Fruit fly (Drosophila melanogaster) whole organism, embryonic: Measurements from ENCODE around the gene ArfGAP1.

Experiments used
- B-H2 ChIP-seq: fragments of 200-800 bp; sonication (Bioruptor generic); optimal IDR thresholded peaks from 2 replicates; lab custom pipeline; 2018; ENCODE audit warnings: missing biosample characterization, mild to moderate bottlenecking, missing genetic modification characterization
- Bgb ChIP-seq: fragments of 200-800 bp; sonication (Bioruptor generic); IDR thresholded peaks from 2 replicates; pipeline ENCODE4 v1.3.6; 2022; ENCODE audit warnings: missing biosample characterization, missing genetic modification characterization; ENCODE audit not compliant: partially characterized antibody
- CG11723 ChIP-seq: fragments of 200-800 bp; sonication (Bioruptor generic); optimal IDR thresholded peaks from 2 replicates; lab custom pipeline; 2017; ENCODE audit warnings: missing biosample characterization, mild to moderate bottlenecking, missing genetic modification characterization
- CG12104 ChIP-seq: fragments of 200-800 bp; sonication (Bioruptor generic); optimal IDR thresholded peaks from 3 replicates; lab custom pipeline; 2016; ENCODE audit warnings: missing biosample characterization, missing genetic modification characterization
- CG15479 ChIP-seq: fragments of 200-800 bp; sonication (Bioruptor generic); optimal IDR thresholded peaks from 3 replicates; lab custom pipeline; 2019; ENCODE audit warnings: missing biosample characterization, mild to moderate bottlenecking, missing genetic modification characterization, moderate library complexity
- CG1602 ChIP-seq: fragments of 200-800 bp; sonication (Bioruptor generic); optimal IDR thresholded peaks from 3 replicates; lab custom pipeline; 2016; ENCODE audit warnings: missing biosample characterization, missing genetic modification characterization
- CG18599 ChIP-seq: fragments of 200-800 bp; sonication (Bioruptor generic); optimal IDR thresholded peaks from 3 replicates; lab custom pipeline; 2017; ENCODE audit warnings: missing biosample characterization, missing genetic modification characterization, mild to moderate bottlenecking, moderate library complexity, missing genetic modification reagents
- CG2129 ChIP-seq: fragments of 200-800 bp; sonication (Bioruptor generic); IDR thresholded peaks from 2 replicates; pipeline ENCODE4 v1.3.6; 2022; ENCODE audit warnings: missing biosample characterization, missing genetic modification characterization; ENCODE audit not compliant: partially characterized antibody
- CG2875 ChIP-seq: fragments of 200-800 bp; sonication (Bioruptor generic); optimal IDR thresholded peaks from 2 replicates; lab custom pipeline; 2017; ENCODE audit warnings: missing biosample characterization, mild to moderate bottlenecking, missing genetic modification characterization, missing genetic modification reagents
- CG31365 ChIP-seq: fragments of 200-800 bp; sonication (Bioruptor generic); optimal IDR thresholded peaks from 2 replicates; lab custom pipeline; 2018; ENCODE audit warnings: missing biosample characterization, mild to moderate bottlenecking, missing genetic modification characterization
- CG34422 ChIP-seq: fragments of 200-800 bp; sonication (Bioruptor generic); IDR thresholded peaks from 3 replicates; pipeline ENCODE4 v1.3.6; 2022; ENCODE audit warnings: missing biosample characterization, missing genetic modification characterization
- CG4424 ChIP-seq: fragments of 200-800 bp; sonication (Bioruptor generic); optimal IDR thresholded peaks from 3 replicates; lab custom pipeline; 2016; ENCODE audit warnings: missing biosample characterization, missing genetic modification characterization
- CG4707 ChIP-seq: fragments of 200-800 bp; sonication (Bioruptor generic); optimal IDR thresholded peaks from 2 replicates; lab custom pipeline; 2018; ENCODE audit warnings: missing biosample characterization, mild to moderate bottlenecking, missing genetic modification characterization, moderate library complexity
- CG4820 ChIP-seq: fragments of 200-800 bp; sonication (Bioruptor generic); optimal IDR thresholded peaks from 3 replicates; lab custom pipeline; 2016; ENCODE audit warnings: missing biosample characterization, missing genetic modification characterization
- CG6254 ChIP-seq: fragments of 200-800 bp; sonication (Bioruptor generic); optimal IDR thresholded peaks from 3 replicates; lab custom pipeline; 2017; ENCODE audit warnings: mild to moderate bottlenecking, missing biosample characterization, missing genetic modification reagents, missing genetic modification characterization
- CG6765 ChIP-seq: fragments of 200-800 bp; sonication (Bioruptor generic); optimal IDR thresholded peaks from 3 replicates; lab custom pipeline; 2017; ENCODE audit warnings: missing biosample characterization, mild to moderate bottlenecking, missing genetic modification characterization
- CG6813 ChIP-seq: fragments of 200-800 bp; sonication (Bioruptor generic); optimal IDR thresholded peaks from 2 replicates; lab custom pipeline; 2017; ENCODE audit warnings: missing biosample characterization, missing genetic modification characterization, mild to moderate bottlenecking, moderate library complexity, missing genetic modification reagents
- CG7745 ChIP-seq: fragments of 200-800 bp; sonication (Bioruptor generic); optimal IDR thresholded peaks from 2 replicates; lab custom pipeline; 2018; ENCODE audit warnings: missing biosample characterization, mild to moderate bottlenecking, missing genetic modification characterization, moderate library complexity
- CG8281 ChIP-seq: fragments of 200-800 bp; sonication (Bioruptor generic); optimal IDR thresholded peaks from 2 replicates; lab custom pipeline; 2018; ENCODE audit warnings: missing biosample characterization, mild to moderate bottlenecking, missing genetic modification characterization, moderate library complexity
- CG9215 ChIP-seq: fragments of 200-800 bp; sonication (Bioruptor generic); IDR thresholded peaks from 2 replicates; pipeline ENCODE4 v1.3.6; 2022; ENCODE audit warnings: missing biosample characterization, missing genetic modification characterization
- Camta ChIP-seq: fragments of 200-800 bp; sonication (Bioruptor generic); optimal IDR thresholded peaks from 2 replicates; lab custom pipeline; 2016; ENCODE audit warnings: missing biosample characterization, missing genetic modification characterization
- Dll ChIP-seq: fragments of 200-800 bp; sonication (Bioruptor generic); IDR thresholded peaks from 4 replicates; pipeline ENCODE4 v1.3.6; 2022; ENCODE audit warnings: missing biosample characterization, missing genetic modification characterization; ENCODE audit not compliant: partially characterized antibody
- Ets65A ChIP-seq: fragments of 200-800 bp; sonication (Bioruptor generic); peaks from one replicate; lab custom pipeline; 2016; ENCODE audit warnings: missing biosample characterization, missing genetic modification characterization
- Fer1 ChIP-seq: fragments of 200-800 bp; sonication (Bioruptor generic); optimal IDR thresholded peaks from 2 replicates; lab custom pipeline; 2017; ENCODE audit warnings: missing biosample characterization, mild to moderate bottlenecking, missing genetic modification characterization
- Gsc ChIP-seq: fragments of 200-800 bp; sonication (Bioruptor generic); IDR thresholded peaks from 2 replicates; pipeline ENCODE4 v1.3.6; 2022; ENCODE audit warnings: missing biosample characterization, missing genetic modification characterization
- Hr78 ChIP-seq, 2 experiments: fragments of 200-800 bp in 1 of 2; fragments of >200 bp in 1 of 2; sonication (Bioruptor generic) in 1 of 2; optimal IDR thresholded peaks; 2 replicates each; lab custom pipeline; 2017 to 2019; ENCODE audit warnings: missing biosample characterization in 2 of 2, missing genetic modification characterization in 2 of 2, mild to moderate bottlenecking in 1 of 2, moderate library complexity in 1 of 2
- Neu2 ChIP-seq: fragments of 200-800 bp; sonication (Bioruptor generic); optimal IDR thresholded peaks from 3 replicates; lab custom pipeline; 2016; ENCODE audit warnings: missing biosample characterization, missing genetic modification characterization, borderline replicate concordance
- Optix ChIP-seq: fragments of 200-800 bp; sonication (Bioruptor generic); IDR thresholded peaks from 3 replicates; pipeline ENCODE4 v1.3.6; 2022; ENCODE audit warnings: missing biosample characterization, missing genetic modification characterization
- Six4 ChIP-seq: fragments of 200-800 bp; sonication (Bioruptor generic); optimal IDR thresholded peaks from 2 replicates; lab custom pipeline; 2016; ENCODE audit warnings: missing biosample characterization, missing genetic modification characterization
- Sry-δ ChIP-seq: fragments of 200-800 bp; sonication (Bioruptor generic); optimal IDR thresholded peaks from 2 replicates; lab custom pipeline; 2016; ENCODE audit warnings: missing biosample characterization, missing genetic modification characterization
- bigmax ChIP-seq: fragments of 200-800 bp; sonication (Bioruptor generic); optimal IDR thresholded peaks from 2 replicates; lab custom pipeline; 2018; ENCODE audit warnings: missing biosample characterization, mild to moderate bottlenecking, missing genetic modification characterization
- cg ChIP-seq: fragments of 200-800 bp; sonication (Bioruptor generic); optimal IDR thresholded peaks from 3 replicates; lab custom pipeline; 2019; ENCODE audit warnings: missing biosample characterization, mild to moderate bottlenecking, missing genetic modification characterization, moderate library complexity
- chif ChIP-seq, 2 experiments: fragments of 200-800 bp; sonication (Bioruptor generic); optimal IDR thresholded peaks; 3 replicates each; lab custom pipeline; 2016; ENCODE audit warnings: missing biosample characterization in 2 of 2, missing genetic modification characterization in 2 of 2
- da ChIP-seq: fragments of 200-800 bp; sonication (Bioruptor generic); optimal IDR thresholded peaks from 2 replicates; lab custom pipeline; 2016; ENCODE audit warnings: missing biosample characterization, missing genetic modification characterization
- dati ChIP-seq: fragments of 200-800 bp; sonication (Bioruptor generic); IDR thresholded peaks from 2 replicates; pipeline ENCODE4 v1.3.6; 2022; ENCODE audit warnings: missing biosample characterization, missing genetic modification characterization
- fru ChIP-seq: fragments of >200 bp; optimal IDR thresholded peaks from 2 replicates; lab custom pipeline; 2017
- gem ChIP-seq: fragments of 200-800 bp; sonication (Bioruptor generic); optimal IDR thresholded peaks from 2 replicates; lab custom pipeline; 2019; ENCODE audit warnings: missing biosample characterization, mild to moderate bottlenecking, missing genetic modification characterization, moderate library complexity
- gt ChIP-seq: fragments of 200-800 bp; sonication (Bioruptor generic); IDR thresholded peaks from 2 replicates; pipeline ENCODE4 v1.3.6; 2022; ENCODE audit warnings: missing biosample characterization, missing genetic modification characterization
- mld ChIP-seq: fragments of 200-800 bp; sonication (Bioruptor generic); IDR thresholded peaks from 3 replicates; pipeline ENCODE4 v1.3.6; 2022; ENCODE audit warnings: missing biosample characterization, missing genetic modification characterization; ENCODE audit not compliant: partially characterized antibody
- nerfin-1 ChIP-seq: fragments of 200-800 bp; sonication (Bioruptor generic); optimal IDR thresholded peaks from 3 replicates; lab custom pipeline; 2019; ENCODE audit warnings: missing biosample characterization, mild to moderate bottlenecking, missing genetic modification characterization, moderate library complexity
- oc ChIP-seq: fragments of 200-800 bp; sonication (Bioruptor generic); optimal IDR thresholded peaks from 2 replicates; lab custom pipeline; 2018; ENCODE audit warnings: missing biosample characterization, mild to moderate bottlenecking, missing genetic modification characterization, moderate library complexity
- onecut ChIP-seq: fragments of 200-800 bp; sonication (Bioruptor generic); IDR thresholded peaks from 2 replicates; pipeline ENCODE4 v1.3.6; 2022; ENCODE audit warnings: missing biosample characterization, missing genetic modification characterization
- row ChIP-seq: fragments of 200-800 bp; sonication (Bioruptor generic); IDR thresholded peaks from 3 replicates; pipeline ENCODE4 v1.3.6; 2022; ENCODE audit warnings: missing biosample characterization, missing genetic modification characterization
- seq ChIP-seq: fragments of 200-800 bp; sonication (Bioruptor generic); IDR thresholded peaks from 2 replicates; pipeline ENCODE4 v1.3.6; 2022; ENCODE audit warnings: missing biosample characterization, missing genetic modification characterization
- toy ChIP-seq: fragments of 200-800 bp; sonication (Bioruptor generic); IDR thresholded peaks from 2 replicates; pipeline ENCODE4 v1.3.6; 2022; ENCODE audit warnings: missing biosample characterization, missing genetic modification characterization
- ttk ChIP-seq: fragments of 200-800 bp; sonication (Bioruptor generic); IDR thresholded peaks from 2 replicates; pipeline ENCODE4 v2.1.2; 2022; ENCODE audit warnings: missing biosample characterization, missing genetic modification characterization
- wek ChIP-seq: fragments of 200-800 bp; sonication (Bioruptor generic); optimal IDR thresholded peaks from 3 replicates; lab custom pipeline; 2018; ENCODE audit warnings: missing biosample characterization, mild to moderate bottlenecking, missing genetic modification characterization, moderate library complexity
- zen ChIP-seq: fragments of 200-800 bp; sonication (Bioruptor generic); optimal IDR thresholded peaks from 3 replicates; lab custom pipeline; 2018; ENCODE audit warnings: missing biosample characterization, mild to moderate bottlenecking, missing genetic modification characterization, moderate library complexity
- zfh1 ChIP-seq: fragments of 200-800 bp; sonication (Bioruptor generic); IDR thresholded peaks from 3 replicates; pipeline ENCODE4 v1.3.6; 2022; ENCODE audit warnings: missing biosample characterization, missing genetic modification characterization

Gene ArfGAP1

dm6 chr3L:12414189-12414964, 3.0 kb downstream of the ArfGAP1 start, which contains the start of gene SCaMC (continued):
- TF ChIP-seq CG31365 (tag; lab: Kevin White, UChicago) (no peak), ttk (GFP tag; lab: Robert Waterston, UW) (no peak), CG12104 (GFP tag; lab: Kevin White, UChicago) (no peak), fru (lab: Kevin White, UChicago) (no peak), da (no peak), Ets65A (no peak), Hr78 (GFP tag; optimal IDR thresholded peaks at IDR 0.05; lab: Kevin White, UChicago) (no peak), gem (no peak), Neu2 (no peak), CG34422 (GFP tag; lab: Robert Waterston, UW) (no peak; the same call in 2 of the 3 replicates), toy (GFP tag; lab: Robert Waterston, UW) (no peak), CG1602 (GFP tag; lab: Kevin White, UChicago) (no peak), Dll (GFP tag; lab: Robert Waterston, UW) (no peak), CG4424 (GFP tag; lab: Kevin White, UChicago) (no peak), Fer1 (no peak), CG15479 (GFP tag; lab: Kevin White, UChicago) (no peak), nerfin-1 (tag; lab: Kevin White, UChicago) (peak; percentile 45), CG9215 (GFP tag; lab: Robert Waterston, UW) (no peak), Gsc (GFP tag; lab: Robert Waterston, UW) (no peak), CG2129 (GFP tag; lab: Robert Waterston, UW) (no peak), CG6254 (GFP tag; lab: Kevin White, UChicago) (no peak), zen (peak; percentile 53), oc (tag; lab: Kevin White, UChicago) (no peak), B-H2 (GFP tag; lab: Kevin White, UChicago) (peak; percentile 24), CG7745 (no peak), CG8281 (tag; lab: Kevin White, UChicago) (no peak), gt (no peak), zfh1 (GFP tag; lab: Robert Waterston, UW) (no peak), Optix (GFP tag; lab: Robert Waterston, UW) (no peak), onecut (GFP tag; lab: Robert Waterston, UW) (no peak), mld (GFP tag; lab: Robert Waterston, UW) (no peak), chif (GFP tag; optimal IDR thresholded peaks at IDR 0.05; lab: Kevin White, UChicago) (no peak), wek (GFP tag; lab: Kevin White, UChicago) (no peak), seq (GFP tag; lab: Robert Waterston, UW) (no peak), CG11723 (GFP tag; lab: Kevin White, UChicago) (no peak), CG18599 (GFP tag; lab: Kevin White, UChicago) (no peak), CG4820 (no peak), CG6813 (no peak), Camta (GFP tag; lab: Kevin White, UChicago) (no peak), cg (GFP tag; lab: Kevin White, UChicago) (peak; percentile 79), row (peak; percentile 31; the same call in 1 of the 3 replicates), dati (GFP tag; lab: Robert Waterston, UW) (no peak), bigmax (GFP tag; lab: Kevin White, UChicago) (no peak), Sry-δ (peak; percentile 35), CG6765 (GFP tag; lab: Kevin White, UChicago) (no peak), CG2875 (GFP tag; lab: Kevin White, UChicago) (no peak), Six4 (GFP tag; lab: Kevin White, UChicago) (no peak), Bgb (peak; percentile 43; the same call in 1 of the 2 replicates), CG4707 (GFP tag; lab: Kevin White, UChicago) (no peak)
